Worm (Caenorhabditis elegans) whole organism, L2 larva: ENCODE measurements around the gene T02B11.4.
"Not testable (repeated sequence)": the region's sequence is repeated elsewhere in the genome, so short reads cannot be mapped to it uniquely, and the experiment has no call there.

Experiments used
- F13H6.1 ChIP-seq: sonication (generic microtip); optimal IDR thresholded peaks from 2 replicates; lab custom pipeline; 2016; ENCODE audit warnings: missing genetic modification characterization, missing compliant biosample characterization
- ZK546.5 ChIP-seq: sonication (generic microtip); optimal IDR thresholded peaks from 2 replicates; lab custom pipeline; 2017; ENCODE audit warnings: missing biosample characterization, missing genetic modification characterization
- blmp-1 ChIP-seq: sonication (generic microtip); optimal IDR thresholded peaks from 2 replicates; lab custom pipeline; 2017; ENCODE audit warnings: missing genetic modification characterization, mild to moderate bottlenecking, missing compliant biosample characterization, antibody characterized with exemption, moderate library complexity; ENCODE audit not compliant: insufficient read depth
- nhr-10 ChIP-seq: sonication (generic microtip); optimal IDR thresholded peaks from 2 replicates; lab custom pipeline; 2017; ENCODE audit warnings: missing biosample characterization, missing genetic modification characterization
- nhr-12 ChIP-seq: fragments of 150-350 bp; optimal IDR thresholded peaks from 2 replicates; lab custom pipeline; 2014; ENCODE audit warnings: missing biosample characterization, missing genetic modification characterization
- nhr-25 ChIP-seq: fragments of 150-350 bp; sonication (generic microtip); optimal IDR thresholded peaks from 3 replicates; lab custom pipeline; 2014; ENCODE audit warnings: missing biosample characterization, missing genetic modification characterization
- nhr-77 ChIP-seq: fragments of 150-350 bp; optimal IDR thresholded peaks from 2 replicates; lab custom pipeline; 2014; ENCODE audit warnings: missing biosample characterization, missing genetic modification characterization
- sma-9 ChIP-seq, 2 experiments: fragments of 150-350 bp in 1 of 2; sonication (generic microtip) in 1 of 2; optimal IDR thresholded peaks; 2 replicates each; lab custom pipeline; 2014 to 2016; ENCODE audit warnings: missing genetic modification characterization in 2 of 2, mild to moderate bottlenecking in 1 of 2, missing biosample characterization in 1 of 2, missing compliant biosample characterization in 1 of 2, missing genetic modification reagents in 1 of 2, moderate library complexity in 1 of 2
- snpc-4 ChIP-seq: fragments of 150-350 bp; optimal IDR thresholded peaks from 2 replicates; lab custom pipeline; 2014; ENCODE audit warnings: missing biosample characterization, missing genetic modification characterization
- unc-62 ChIP-seq: fragments of 150-350 bp; optimal IDR thresholded peaks from 2 replicates; lab custom pipeline; 2014; ENCODE audit warnings: missing biosample characterization, missing genetic modification reagents, missing genetic modification characterization

ce11 chrV:822922-823321, 48.0 kb downstream of the T02B11.4 start, which contains the start of gene srx-31:
- TF ChIP-seq ZK546.5; F13H6.1 (tag; lab: Kevin White, UChicago); sma-9 (GFP tag; optimal IDR thresholded peaks at IDR 0.05; lab: Kevin White, UChicago); sma-9 (tag; optimal IDR thresholded peaks at IDR 0.05; lab: Kevin White, UChicago); nhr-77 (tag; lab: Kevin White, UChicago); nhr-12; nhr-25 (tag; lab: Kevin White, UChicago); snpc-4 (tag; lab: Kevin White, UChicago); nhr-10 (tag; lab: Kevin White, UChicago); unc-62 (GFP tag; lab: Kevin White, UChicago); blmp-1: not testable (repeated sequence)
